Fruit fly (Drosophila melanogaster): ENCODE measurements around the gene Gr8a.

The Gr8a gene

dm6 chrX:9255964-9256520, 29.1 kb downstream of the Gr8a start, which contains the start of gene ric8a (continued):
- TF ChIP-seq CG12071 (GFP tag; optimal IDR thresholded peaks at IDR 0.05) (no peak), CG42726 (GFP tag; IDR thresholded peaks at IDR 0.05; ENCODE audit: partially characterized antibody) (peak; percentile 86), CG10654 (GFP tag; optimal IDR thresholded peaks at IDR 0.05) (no peak), sens (GFP tag) (peak; percentile 83), br (optimal IDR thresholded peaks at IDR 0.05) (no peak), Max (GFP tag; optimal IDR thresholded peaks at IDR 0.05) (no peak), bsh (GFP tag; optimal IDR thresholded peaks at IDR 0.05) (no peak), Myb (GFP tag; optimal IDR thresholded peaks at IDR 0.05) (no peak), CG10979 (tag; optimal IDR thresholded peaks at IDR 0.05) (no peak), CG4328 (GFP tag; optimal IDR thresholded peaks at IDR 0.05) (no peak), lab (GFP tag; optimal IDR thresholded peaks at IDR 0.05) (no peak), CG10366 (GFP tag; IDR thresholded peaks at IDR 0.05) (no peak), bab2 (GFP tag; optimal IDR thresholded peaks at IDR 0.05) (no peak), CG12744 (GFP tag; optimal IDR thresholded peaks at IDR 0.05) (no peak), Eip74EF (GFP tag; optimal IDR thresholded peaks at IDR 0.05) (no peak), CG17568 (GFP tag; optimal IDR thresholded peaks at IDR 0.05) (no peak), CG18599 (GFP tag; optimal IDR thresholded peaks at IDR 0.05) (no peak), lbe (GFP tag; optimal IDR thresholded peaks at IDR 0.05) (no peak), CG3838 (GFP tag; optimal IDR thresholded peaks at IDR 0.05) (no peak), Bteb2 (GFP tag; optimal IDR thresholded peaks at IDR 0.05) (no peak), Med (GFP tag) (peak; percentile 48), row (GFP tag; IDR thresholded peaks at IDR 0.05) (peak; percentile 85), Bgb (GFP tag; IDR thresholded peaks at IDR 0.05; ENCODE audit: partially characterized antibody) (peak; percentile 81), CG1602 (GFP tag; optimal IDR thresholded peaks at IDR 0.05) (no peak), Deaf1 (tag; optimal IDR thresholded peaks at IDR 0.05) (no peak), phol (tag; optimal IDR thresholded peaks at IDR 0.05) (peak; percentile 14), Hr78 (GFP tag; optimal IDR thresholded peaks at IDR 0.05) (no peak), ken (GFP tag; IDR thresholded peaks at IDR 0.05) (no peak), bcd (GFP tag; optimal IDR thresholded peaks at IDR 0.05) (no peak), bbx (GFP tag; IDR thresholded peaks at IDR 0.05; ENCODE audit: partially characterized antibody) (peak; percentile 77), ham (GFP tag; IDR thresholded peaks at IDR 0.05) (no peak), CG4282 (GFP tag; optimal IDR thresholded peaks at IDR 0.05) (no peak), NFAT (GFP tag; IDR thresholded peaks at IDR 0.05) (no peak), Mes4 (GFP tag; optimal IDR thresholded peaks at IDR 0.05) (no peak), CG10565 (GFP tag; optimal IDR thresholded peaks at IDR 0.05) (no peak), Hey (tag; optimal IDR thresholded peaks at IDR 0.05) (no peak), CG10147 (GFP tag; optimal IDR thresholded peaks at IDR 0.05) (no peak), CG9817 (tag; optimal IDR thresholded peaks at IDR 0.05) (peak; percentile 13), CG11723 (GFP tag; optimal IDR thresholded peaks at IDR 0.05) (no peak), vvl (GFP tag; IDR thresholded peaks at IDR 0.05) (peak; percentile 38; the same call in 1 of the 2 replicates), CG8478 (optimal IDR thresholded peaks at IDR 0.05) (no peak), CG14965 (GFP tag; optimal IDR thresholded peaks at IDR 0.05; ENCODE audit: borderline replicate concordance) (no peak), tna (GFP tag; IDR thresholded peaks at IDR 0.05; ENCODE audit: partially characterized antibody) (peak; percentile 54), yki (optimal IDR thresholded peaks at IDR 0.05) (no peak), Gsc (GFP tag; IDR thresholded peaks at IDR 0.05) (no peak), CG34224 (GFP tag; IDR thresholded peaks at IDR 0.05; ENCODE audit: partially characterized antibody) (peak; percentile 66), NC2β (GFP tag; optimal IDR thresholded peaks at IDR 0.05) (no peak), Dad (GFP tag; optimal IDR thresholded peaks at IDR 0.05) (no peak), pho (GFP tag; optimal IDR thresholded peaks at IDR 0.05) (no peak), CG12104 (GFP tag; optimal IDR thresholded peaks at IDR 0.05) (no peak), CG7928 (GFP tag; optimal IDR thresholded peaks at IDR 0.05) (no peak)

Measured in whole organism, embryonic.